Worm (Caenorhabditis elegans) whole organism, mixed stage, embryonic: ENCODE data around the gene F54F7.3.

Experiments used
- M03D4.4 ChIP-seq: sonication (generic microtip); optimal IDR thresholded peaks from 2 replicates; lab custom pipeline; 2017; ENCODE audit warnings: mild to moderate bottlenecking, missing genetic modification characterization, missing compliant biosample characterization
- elt-3 ChIP-seq: fragments of 150-350 bp; optimal IDR thresholded peaks from 2 replicates; lab custom pipeline; 2014; ENCODE audit warnings: missing biosample characterization, missing genetic modification characterization
- flh-1 ChIP-seq: fragments of 200-800 bp; sonication (Bioruptor generic); optimal IDR thresholded peaks from 2 replicates; lab custom pipeline; 2018; ENCODE audit warnings: mild to moderate bottlenecking, missing genetic modification characterization, moderate library complexity, missing compliant biosample characterization
- lsy-2 ChIP-seq: fragments of 150-350 bp; optimal IDR thresholded peaks from 2 replicates; lab custom pipeline; 2014; ENCODE audit warnings: missing biosample characterization, missing genetic modification characterization
- mep-1 ChIP-seq: fragments of 150-350 bp; optimal IDR thresholded peaks from 2 replicates; lab custom pipeline; 2017; ENCODE audit warnings: missing biosample characterization, missing genetic modification reagents, missing genetic modification characterization, inconsistent platforms
- nhr-12 ChIP-seq: fragments of 150-350 bp; optimal IDR thresholded peaks from 2 replicates; lab custom pipeline; 2014; ENCODE audit warnings: missing biosample characterization, missing genetic modification characterization
- nhr-76 ChIP-seq: sonication (generic microtip); optimal IDR thresholded peaks from 2 replicates; lab custom pipeline; 2017; ENCODE audit warnings: missing biosample characterization, missing genetic modification characterization
- sem-2 ChIP-seq: fragments of 200-800 bp; sonication (Bioruptor generic); optimal IDR thresholded peaks from 2 replicates; lab custom pipeline; 2018; ENCODE audit warnings: mild to moderate bottlenecking, missing genetic modification characterization, missing compliant biosample characterization
- snpc-4 ChIP-seq: fragments of 150-350 bp; optimal IDR thresholded peaks from 2 replicates; lab custom pipeline; 2014; ENCODE audit warnings: missing biosample characterization, missing genetic modification characterization
- unc-62 ChIP-seq: fragments of 150-350 bp; optimal IDR thresholded peaks from 2 replicates; lab custom pipeline; 2014; ENCODE audit warnings: missing biosample characterization, missing genetic modification reagents, missing genetic modification characterization
- ztf-11 ChIP-seq: fragments of 150-350 bp; optimal IDR thresholded peaks from 2 replicates; lab custom pipeline; 2014; ENCODE audit warnings: missing biosample characterization, missing genetic modification characterization

DNA sequence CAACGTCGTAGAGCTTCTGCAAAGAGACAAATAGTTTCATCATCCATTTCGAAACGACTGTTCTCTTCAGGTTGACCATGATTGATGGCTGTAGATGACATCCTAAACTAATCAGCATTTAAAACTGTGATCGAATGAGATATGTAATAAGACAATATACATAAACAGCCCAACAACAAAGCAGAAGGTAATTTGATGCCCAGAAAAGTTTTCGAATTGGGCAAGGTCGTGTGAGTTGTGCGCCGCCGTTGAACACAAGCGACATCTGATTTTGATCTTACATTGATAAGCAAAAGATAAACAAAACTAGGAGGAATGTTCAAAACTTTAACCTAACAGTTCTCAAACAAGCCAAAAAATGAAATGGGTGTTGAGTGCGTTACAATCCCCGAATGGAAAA, 35.6 kb upstream of the F54F7.3 start, which contains the start of gene Y62H9A.7:
- TF ChIP-seq unc-62 (GFP tag; lab: Kevin White, UChicago) (no peak), nhr-12 (tag; lab: Kevin White, UChicago) (no peak), lsy-2 (no peak), sem-2 (no peak), M03D4.4 (no peak), ztf-11 (tag; lab: Kevin White, UChicago) (no peak), snpc-4 (no peak), flh-1 (GFP tag; lab: Kevin White, UChicago) (no peak), elt-3 (tag; lab: Kevin White, UChicago) (no peak), nhr-76 (no peak), mep-1 (tag; lab: Kevin White, UChicago) (no peak)
